Worm (Caenorhabditis elegans) whole organism, midembryonic: Measurements from ENCODE around the gene ZK1055.6.

Experiments used
- T22C8.4 ChIP-seq: fragments of 200-800 bp; sonication (Bioruptor generic); IDR thresholded peaks from 2 replicates; pipeline ENCODE4 v1.3.6; 2022; ENCODE audit warnings: missing genetic modification characterization, missing compliant biosample characterization
- cog-1 ChIP-seq: sonication (generic microtip); optimal IDR thresholded peaks from 2 replicates; lab custom pipeline; 2016; ENCODE audit warnings: missing genetic modification characterization, missing compliant biosample characterization
- flt-1 ChIP-seq: fragments of 200-800 bp; sonication (Bioruptor generic); IDR thresholded peaks from 2 replicates; pipeline ENCODE4 v1.3.6; 2022; ENCODE audit warnings: missing genetic modification characterization, missing compliant biosample characterization
- klf-2 ChIP-seq: fragments of 200-800 bp; sonication (Bioruptor generic); conservative IDR thresholded peaks from 2 replicates; pipeline ENCODE4 v1.3.6; 2022; ENCODE audit warnings: missing genetic modification reagents, missing genetic modification characterization, missing compliant biosample characterization
- med-1 ChIP-seq: sonication (generic microtip); optimal IDR thresholded peaks from 2 replicates; lab custom pipeline; 2017; ENCODE audit warnings: missing genetic modification characterization, mild to moderate bottlenecking, missing compliant biosample characterization, antibody characterized with exemption, missing genetic modification reagents; ENCODE audit not compliant: insufficient read depth
- ref-1 ChIP-seq: fragments of 200-800 bp; sonication (Bioruptor generic); conservative IDR thresholded peaks from 2 replicates; pipeline ENCODE4 v1.3.6; 2022; ENCODE audit warnings: missing genetic modification reagents, missing genetic modification characterization, missing compliant biosample characterization
- tab-1 ChIP-seq: fragments of 200-800 bp; sonication (Bioruptor generic); IDR thresholded peaks from 2 replicates; pipeline ENCODE4 v1.3.6; 2022; ENCODE audit warnings: missing genetic modification characterization, missing compliant biosample characterization
- ztf-23 ChIP-seq: fragments of 200-800 bp; sonication (Bioruptor generic); IDR thresholded peaks from 2 replicates; pipeline ENCODE4 v1.3.6; 2022; ENCODE audit warnings: missing genetic modification reagents, missing genetic modification characterization, missing compliant biosample characterization
- ztf-29 ChIP-seq: fragments of 200-800 bp; sonication (Bioruptor generic); IDR thresholded peaks from 2 replicates; pipeline ENCODE4 v1.3.6; 2022; ENCODE audit warnings: missing genetic modification reagents, missing genetic modification characterization, missing compliant biosample characterization

ZK1055.6 gene

ce11 chrV:6557035-6557434 is 45.4 kb downstream of the ZK1055.6 start, which contains the start of gene spp-27:
Gene spp-27 (minus strand): TSS chrV:6557135.
- TF ChIP-seq ztf-29 (GFP tag; lab: Robert Waterston, UW) (no peak), tab-1 (GFP tag; lab: Robert Waterston, UW) (no peak), flt-1 (GFP tag; lab: Robert Waterston, UW) (no peak), med-1 (no peak), cog-1 (tag; lab: Kevin White, UChicago) (no peak), ref-1 (no peak), T22C8.4 (no peak), klf-2 (GFP tag; lab: Robert Waterston, UW) (no peak), ztf-23 (no peak)

- TF ChIP-seq ztf-29 (GFP tag; lab: Robert Waterston, UW) (no peak), flt-1 (GFP tag; lab: Robert Waterston, UW) (no peak), ref-1 (no peak), med-1 (no peak), klf-2 (GFP tag; lab: Robert Waterston, UW) (no peak), tab-1 (GFP tag; lab: Robert Waterston, UW) (no peak), ztf-23 (no peak), T22C8.4 (no peak), cog-1 (tag; lab: Kevin White, UChicago) (no peak)
These were observed 48.1 kb downstream of the ZK1055.6 start, which contains the start of gene K04A8.19 for ce11 chrV:6554308-6554707. Gene K04A8.19 (minus strand): TSS chrV:6554408.

ce11 chrV:6551707-6552390 is 50.6 kb downstream of the ZK1055.6 start, which contains the start of gene twk-10:
Gene twk-10 (plus strand): TSS chrV:6552340.
- TF ChIP-seq ztf-29 (GFP tag; lab: Robert Waterston, UW) (no peak), flt-1 (GFP tag; lab: Robert Waterston, UW) (peak; percentile 60; the same call in 1 of the 2 replicates), ref-1 (peak; percentile 51; the same call in 1 of the 2 replicates), tab-1 (GFP tag; lab: Robert Waterston, UW) (0 out of 2 replicates have a peak, but pooled peaks have one; percentile 57), ztf-23 (no peak), klf-2 (GFP tag; lab: Robert Waterston, UW) (no peak)

- TF ChIP-seq med-1, result no peak
- no peak for TF ChIP-seq ref-1
- TF ChIP-seq ztf-23, result no peak
- no peak for TF ChIP-seq flt-1 (GFP tag; lab: Robert Waterston, UW)
- no peak for TF ChIP-seq tab-1 (GFP tag; lab: Robert Waterston, UW)
- TF ChIP-seq cog-1 (tag; lab: Kevin White, UChicago), result no peak
- no peak for TF ChIP-seq klf-2 (GFP tag; lab: Robert Waterston, UW)
- no peak for TF ChIP-seq T22C8.4
These were observed 52.5 kb downstream of the ZK1055.6 start, which contains the start of gene lipl-4 for ce11 chrV:6549871-6550270. Gene lipl-4 (plus strand): TSS chrV:6550171.
